Worm (Caenorhabditis elegans) whole organism, midembryonic: ENCODE data around the gene men-1.

ENCODE experiments used
- T22C8.4 ChIP-seq: fragments of 200-800 bp; sonication (Bioruptor generic); IDR thresholded peaks from 2 replicates; pipeline ENCODE4 v1.3.6; 2022; ENCODE audit warnings: missing genetic modification characterization, missing compliant biosample characterization
- cog-1 ChIP-seq: sonication (generic microtip); optimal IDR thresholded peaks from 2 replicates; lab custom pipeline; 2016; ENCODE audit warnings: missing genetic modification characterization, missing compliant biosample characterization
- flt-1 ChIP-seq: fragments of 200-800 bp; sonication (Bioruptor generic); IDR thresholded peaks from 2 replicates; pipeline ENCODE4 v1.3.6; 2022; ENCODE audit warnings: missing genetic modification characterization, missing compliant biosample characterization
- klf-2 ChIP-seq: fragments of 200-800 bp; sonication (Bioruptor generic); conservative IDR thresholded peaks from 2 replicates; pipeline ENCODE4 v1.3.6; 2022; ENCODE audit warnings: missing genetic modification reagents, missing genetic modification characterization, missing compliant biosample characterization

- TF ChIP-seq T22C8.4 (GFP tag; lab: Robert Waterston, UW) (no peak), klf-2 (no peak), cog-1 (no peak), flt-1 (GFP tag; lab: Robert Waterston, UW) (no peak)
These were observed 19.8 kb downstream of the men-1 start, which contains the start of gene Y48B6A.10 for ce11 chrII:14214109-14214508.
